Worm (Caenorhabditis elegans) whole organism, L4 larva: ENCODE measurements around the gene F10E7.6.

Experiments used
- F37D6.2 ChIP-seq: sonication (generic microtip); optimal IDR thresholded peaks from 2 replicates; lab custom pipeline; 2016; ENCODE audit warnings: mild to moderate bottlenecking, missing genetic modification characterization, missing compliant biosample characterization
- F44E2.7 ChIP-seq: fragments of 200-800 bp; sonication (Bioruptor generic); IDR thresholded peaks from 2 replicates; pipeline ENCODE4 v2.1.2; 2022; ENCODE audit warnings: missing genetic modification characterization, missing compliant biosample characterization
- Y48G9A.11 ChIP-seq: fragments of 200-800 bp; sonication (Bioruptor generic); IDR thresholded peaks from 2 replicates; pipeline ENCODE4 v1.3.6; 2022; ENCODE audit warnings: missing genetic modification reagents, missing genetic modification characterization, missing compliant biosample characterization
- Y5F2A.4 ChIP-seq: fragments of 200-800 bp; sonication (Bioruptor generic); optimal IDR thresholded peaks from 2 replicates; lab custom pipeline; 2018; ENCODE audit warnings: mild to moderate bottlenecking, missing genetic modification characterization, missing compliant biosample characterization
- ZK337.2 ChIP-seq: fragments of 200-800 bp; sonication (Bioruptor generic); IDR thresholded peaks from 2 replicates; pipeline ENCODE4 v1.3.6; 2022; ENCODE audit warnings: missing genetic modification reagents, missing genetic modification characterization, missing compliant biosample characterization
- aly-2 ChIP-seq: sonication (generic microtip); optimal IDR thresholded peaks from 2 replicates; lab custom pipeline; 2018; ENCODE audit warnings: missing biosample characterization, missing genetic modification characterization
- arid-1 ChIP-seq: fragments of 200-800 bp; sonication (Bioruptor generic); conservative IDR thresholded peaks from 2 replicates; pipeline ENCODE4 v1.3.6; 2022; ENCODE audit warnings: missing genetic modification reagents, missing genetic modification characterization, missing compliant biosample characterization
- ceh-28 ChIP-seq: fragments of 150-350 bp; optimal IDR thresholded peaks from 2 replicates; lab custom pipeline; 2014; ENCODE audit warnings: missing biosample characterization, missing genetic modification reagents, missing genetic modification characterization
- daf-12 ChIP-seq: fragments of 150-350 bp; optimal IDR thresholded peaks from 2 replicates; lab custom pipeline; 2014; ENCODE audit warnings: missing biosample characterization, missing genetic modification reagents, missing genetic modification characterization
- daf-16 ChIP-seq, 3 experiments: sonication (generic microtip); optimal IDR thresholded peaks; 2 replicates each; lab custom pipeline; 2016 to 2017; ENCODE audit warnings: missing genetic modification characterization in 3 of 3, missing genetic modification reagents in 3 of 3, mild to moderate bottlenecking in 2 of 3, missing compliant biosample characterization in 2 of 3, missing biosample characterization in 1 of 3, moderate library complexity in 1 of 3
- daf-19 ChIP-seq: fragments of 200-800 bp; sonication (Bioruptor generic); conservative IDR thresholded peaks from 2 replicates; pipeline ENCODE4 v1.3.6; 2022; ENCODE audit warnings: missing genetic modification characterization, missing compliant biosample characterization
- dpl-1 ChIP-seq: fragments of 150-350 bp; optimal IDR thresholded peaks from 2 replicates; lab custom pipeline; 2014; ENCODE audit warnings: missing biosample characterization, missing genetic modification reagents, missing genetic modification characterization
- dve-1 ChIP-seq: sonication (generic microtip); optimal IDR thresholded peaks from 2 replicates; lab custom pipeline; 2017; ENCODE audit warnings: antibody characterized with exemption, mild to moderate bottlenecking, missing genetic modification characterization, missing compliant biosample characterization; ENCODE audit not compliant: insufficient read depth
- fkh-10 ChIP-seq: fragments of 150-350 bp; optimal IDR thresholded peaks from 2 replicates; lab custom pipeline; 2014; ENCODE audit warnings: missing biosample characterization, missing genetic modification reagents, missing genetic modification characterization
- fos-1 ChIP-seq: fragments of 150-350 bp; optimal IDR thresholded peaks from 2 replicates; lab custom pipeline; 2014; ENCODE audit warnings: missing biosample characterization, missing genetic modification characterization
- hif-1 ChIP-seq, 2 experiments: sonication (generic microtip); optimal IDR thresholded peaks; 2 replicates each; lab custom pipeline; 2016 to 2017; ENCODE audit warnings: missing compliant biosample characterization in 2 of 2, missing genetic modification characterization in 2 of 2, missing genetic modification reagents in 2 of 2, missing genotype in 2 of 2, mild to moderate bottlenecking in 1 of 2
- hmg-1.1 ChIP-seq: fragments of 200-800 bp; sonication (Bioruptor generic); IDR thresholded peaks from 2 replicates; pipeline ENCODE4 v1.3.6; 2022; ENCODE audit warnings: missing genetic modification reagents, missing genetic modification characterization, missing compliant biosample characterization
- lin-13 ChIP-seq: fragments of 150-350 bp; optimal IDR thresholded peaks from 2 replicates; lab custom pipeline; 2014; ENCODE audit warnings: missing biosample characterization, missing genetic modification reagents, missing genetic modification characterization
- lin-15B ChIP-seq: fragments of 150-350 bp; sonication (generic microtip); optimal IDR thresholded peaks from 3 replicates; lab custom pipeline; 2014; ENCODE audit warnings: missing biosample characterization, missing genetic modification characterization
- lin-29 ChIP-seq: fragments of 200-800 bp; sonication (Bioruptor generic); IDR thresholded peaks from 2 replicates; pipeline ENCODE4 v1.3.6; 2022; ENCODE audit warnings: missing genetic modification reagents, missing genetic modification characterization, missing compliant biosample characterization
- lir-3 ChIP-seq: sonication (generic microtip); optimal IDR thresholded peaks from 2 replicates; lab custom pipeline; 2016; ENCODE audit warnings: mild to moderate bottlenecking, missing genetic modification characterization, missing compliant biosample characterization
- mdt-29 ChIP-seq: fragments of 200-800 bp; sonication (Bioruptor generic); IDR thresholded peaks from 2 replicates; pipeline ENCODE4 v1.3.6; 2022; ENCODE audit warnings: missing genetic modification reagents, missing genetic modification characterization, missing compliant biosample characterization
- mep-1 ChIP-seq: fragments of 150-350 bp; sonication (generic microtip); optimal IDR thresholded peaks from 3 replicates; lab custom pipeline; 2014; ENCODE audit warnings: missing biosample characterization, missing genetic modification characterization
- mes-2 ChIP-seq: sonication (generic microtip); optimal IDR thresholded peaks from 2 replicates; lab custom pipeline; 2016; ENCODE audit warnings: missing genotype, mild to moderate bottlenecking, missing genetic modification characterization, missing compliant biosample characterization; ENCODE audit not compliant: poor library complexity, severe bottlenecking
- mxl-3 ChIP-seq: fragments of 200-800 bp; sonication (Bioruptor generic); optimal IDR thresholded peaks from 2 replicates; lab custom pipeline; 2018; ENCODE audit warnings: mild to moderate bottlenecking, missing genetic modification characterization, missing compliant biosample characterization
- nhr-11 ChIP-seq: fragments of 150-350 bp; optimal IDR thresholded peaks from 2 replicates; lab custom pipeline; 2014; ENCODE audit warnings: missing biosample characterization, missing genetic modification characterization
- nhr-25 ChIP-seq: sonication (generic microtip); optimal IDR thresholded peaks from 2 replicates; lab custom pipeline; 2017; ENCODE audit warnings: missing genetic modification characterization, mild to moderate bottlenecking, missing compliant biosample characterization, antibody characterized with exemption, moderate library complexity, borderline replicate concordance; ENCODE audit not compliant: insufficient read depth
- nhr-6 ChIP-seq: fragments of 150-350 bp; optimal IDR thresholded peaks from 2 replicates; lab custom pipeline; 2014; ENCODE audit warnings: missing biosample characterization, missing genetic modification characterization
- php-3 ChIP-seq: fragments of 200-800 bp; sonication (Bioruptor generic); IDR thresholded peaks from 2 replicates; pipeline ENCODE4 v1.3.6; 2022; ENCODE audit warnings: missing genetic modification reagents, missing genetic modification characterization, missing compliant biosample characterization
- pqm-1 ChIP-seq: sonication (generic microtip); optimal IDR thresholded peaks from 2 replicates; lab custom pipeline; 2017; ENCODE audit warnings: missing biosample characterization, missing genetic modification characterization
- sdz-12 ChIP-seq: fragments of 200-800 bp; sonication (Bioruptor generic); optimal IDR thresholded peaks from 2 replicates; lab custom pipeline; 2018; ENCODE audit warnings: mild to moderate bottlenecking, missing genetic modification characterization, missing compliant biosample characterization
- skn-1 ChIP-seq: fragments of 150-350 bp; optimal IDR thresholded peaks from 2 replicates; lab custom pipeline; 2014; ENCODE audit warnings: missing biosample characterization, missing genetic modification characterization
- snpc-1.2 ChIP-seq: fragments of 200-800 bp; sonication (Bioruptor generic); IDR thresholded peaks from 2 replicates; pipeline ENCODE4 v1.3.6; 2022; ENCODE audit warnings: missing genetic modification reagents, missing genetic modification characterization, missing compliant biosample characterization
- spr-1 ChIP-seq: sonication (generic microtip); optimal IDR thresholded peaks from 2 replicates; lab custom pipeline; 2016; ENCODE audit warnings: mild to moderate bottlenecking, missing genetic modification characterization, missing compliant biosample characterization
- unc-39 ChIP-seq: sonication (generic microtip); optimal IDR thresholded peaks from 2 replicates; lab custom pipeline; 2017; ENCODE audit warnings: missing biosample characterization, missing genetic modification characterization
- unc-62 ChIP-seq, 3 experiments: fragments of 150-350 bp in 1 of 3; sonication (generic microtip); optimal IDR thresholded peaks in 2 of 3; peaks in 1 of 3; 1 replicate in 1 of 3; 2 replicates in 2 of 3; lab custom pipeline; 2014 to 2017; ENCODE audit warnings: missing biosample characterization in 3 of 3, missing genetic modification characterization in 3 of 3, missing genetic modification reagents in 3 of 3, missing genotype in 1 of 3
- zip-2 ChIP-seq: fragments of 150-350 bp; optimal IDR thresholded peaks from 2 replicates; lab custom pipeline; 2014; ENCODE audit warnings: missing biosample characterization, missing genetic modification characterization
- ztf-11 ChIP-seq: fragments of 150-350 bp; optimal IDR thresholded peaks from 2 replicates; lab custom pipeline; 2014; ENCODE audit warnings: missing biosample characterization, missing genetic modification characterization
- ztf-7 ChIP-seq: fragments of 150-350 bp; optimal IDR thresholded peaks from 2 replicates; lab custom pipeline; 2014; ENCODE audit warnings: missing biosample characterization, missing genetic modification characterization

Gene F10E7.6

DNA sequence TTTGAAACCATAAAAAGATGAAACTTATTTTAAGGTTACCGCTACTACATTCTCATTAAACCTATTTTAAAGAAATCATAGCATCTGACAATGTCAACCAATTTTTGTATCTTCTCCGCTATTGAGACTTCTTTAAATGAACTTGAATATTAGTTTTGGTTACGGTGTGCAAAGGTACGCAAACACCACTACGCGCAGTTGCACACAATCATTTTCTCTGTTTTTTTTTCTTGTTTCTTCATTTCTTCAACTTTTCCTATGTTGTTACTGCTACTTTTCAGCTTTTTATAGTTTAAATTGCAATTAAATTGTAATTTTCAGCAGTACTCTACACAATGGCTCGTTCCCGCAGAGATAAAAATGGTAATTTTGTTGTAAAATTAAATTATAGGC is 1.2 kb upstream of the F10E7.6 start, which contains the start of gene F10E7.5 (continued):
- TF ChIP-seq daf-16 (GFP tag; optimal IDR thresholded peaks at IDR 0.05; lab: Kevin White, UChicago) (no peak), daf-16 (tag; optimal IDR thresholded peaks at IDR 0.05; lab: Kevin White, UChicago) (peak; percentile 13), zip-2 (no peak), Y48G9A.11 (GFP tag; lab: Robert Waterston, UW) (no peak), fos-1 (tag; lab: Kevin White, UChicago) (no peak), lin-29 (GFP tag; lab: Robert Waterston, UW) (no peak), unc-39 (tag; lab: Kevin White, UChicago) (no peak), ztf-7 (tag; lab: Kevin White, UChicago) (no peak), lir-3 (tag; lab: Kevin White, UChicago) (no peak), lin-13 (GFP tag; lab: Kevin White, UChicago) (peak; percentile 15), Y5F2A.4 (no peak), F44E2.7 (GFP tag; lab: Robert Waterston, UW) (no peak), hmg-1.1 (GFP tag; lab: Robert Waterston, UW) (0 out of 2 replicates have a peak, but pooled peaks have one; percentile 17), snpc-1.2 (GFP tag; lab: Robert Waterston, UW) (no peak), ceh-28 (no peak), nhr-6 (tag; lab: Kevin White, UChicago) (no peak), dpl-1 (peak; percentile 25), pqm-1 (no peak), aly-2 (tag; lab: Kevin White, UChicago) (no peak), unc-62 (GFP tag; optimal IDR thresholded peaks at IDR 0.05 in 1 of 2; lab: Kevin White, UChicago) (no peak), unc-62 (tag; optimal IDR thresholded peaks at IDR 0.05; lab: Kevin White, UChicago) (no peak), daf-12 (tag; lab: Kevin White, UChicago) (no peak), nhr-25 (tag; lab: Kevin White, UChicago) (no peak), lin-15B (tag; lab: Kevin White, UChicago) (no peak), mdt-29 (no peak), ZK337.2 (no peak), mes-2 (peak; percentile 72), arid-1 (GFP tag; lab: Robert Waterston, UW) (no peak; the same call in 1 of the 2 replicates), mxl-3 (GFP tag; lab: Kevin White, UChicago) (no peak)

DNA sequence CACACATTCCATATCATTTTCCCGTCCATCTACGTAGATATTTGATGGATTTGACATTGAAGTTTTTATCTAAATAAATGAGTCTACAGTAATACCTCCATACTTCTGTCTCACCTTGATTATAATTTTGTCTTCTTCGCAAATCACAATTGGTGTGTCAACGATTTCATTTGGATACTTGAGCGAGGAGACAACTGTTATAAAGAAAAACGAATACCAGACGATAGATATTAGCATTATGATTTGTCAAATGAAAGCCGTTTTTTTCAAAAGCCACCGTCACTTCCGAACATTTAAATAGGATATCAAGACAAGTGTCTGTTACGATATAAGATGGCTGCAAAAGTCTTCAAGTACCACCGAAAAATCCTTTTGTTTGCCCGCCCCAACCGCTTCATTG is 2.8 kb downstream of the F10E7.6 start, which contains the start of gene cutl-5:
cutl-5 (minus strand) TSS at position 269 of the 400 bp plus-strand sequence.
- TF ChIP-seq unc-62 (GFP tag; optimal IDR thresholded peaks at IDR 0.05 in 1 of 2; lab: Kevin White, UChicago) = peak in 1 of 2 experiments; percentile 93
- no peak for TF ChIP-seq unc-62 (tag; optimal IDR thresholded peaks at IDR 0.05; lab: Kevin White, UChicago)
- no peak for TF ChIP-seq sdz-12 (GFP tag; lab: Kevin White, UChicago)

DNA sequence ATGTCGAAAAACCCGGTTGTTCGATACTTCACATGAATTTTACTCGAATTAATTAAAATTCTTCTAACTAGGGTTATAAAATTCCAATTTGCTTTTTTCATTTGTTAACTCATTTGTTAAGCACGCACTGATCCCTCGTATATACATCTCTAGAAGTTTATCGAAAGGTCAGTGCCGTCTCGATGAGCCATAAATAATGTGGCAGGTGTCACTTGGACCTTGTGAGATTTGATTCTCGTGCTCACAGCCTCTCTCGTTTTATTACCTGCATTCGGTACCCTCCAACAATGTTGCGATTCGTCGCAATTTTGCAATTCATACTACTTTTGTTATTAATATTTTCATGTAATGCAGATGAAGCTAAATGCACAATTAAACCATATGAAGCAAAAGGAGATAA is 3.5 kb downstream of the F10E7.6 start, which contains the start of gene spon-1:
spon-1 (plus strand) TSS at position 208 of the 400 bp plus-strand sequence.
- TF ChIP-seq skn-1 (tag; lab: Kevin White, UChicago) (no peak), php-3 (no peak), nhr-11 (tag; lab: Kevin White, UChicago) (no peak), hmg-1.1 (GFP tag; lab: Robert Waterston, UW) (no peak), ztf-7 (tag; lab: Kevin White, UChicago) (no peak), fkh-10 (GFP tag; lab: Kevin White, UChicago) (no peak), unc-39 (tag; lab: Kevin White, UChicago) (no peak), spr-1 (no peak), hif-1 (tag; optimal IDR thresholded peaks at IDR 0.05; lab: Kevin White, UChicago) (no peak), F37D6.2 (tag; lab: Kevin White, UChicago) (no peak), mep-1 (tag; lab: Kevin White, UChicago) (no peak), daf-19 (no peak), ztf-11 (no peak), dve-1 (no peak)
